Worm (Caenorhabditis elegans): ENCODE results near the gene K03D3.2.

Gene K03D3.2

ce11 chrIV:16333121-16333520 is 4.7 kb upstream of the K03D3.2 start:
- TF ChIP-seq hnd-1 (tag; optimal IDR thresholded peaks at IDR 0.05), result no peak
- TF ChIP-seq sea-1 (GFP tag; conservative IDR thresholded peaks at IDR 0.05), result no peak
- no peak for TF ChIP-seq ceh-13 (GFP tag; optimal IDR thresholded peaks at IDR 0.05)
- TF ChIP-seq F13C5.2 (tag; optimal IDR thresholded peaks at IDR 0.05), result no peak
- no peak for TF ChIP-seq aly-1 (tag; optimal IDR thresholded peaks at IDR 0.05)
- TF ChIP-seq scrt-1 (GFP tag; IDR thresholded peaks at IDR 0.05), result no peak
- TF ChIP-seq hmbx-1 (tag; optimal IDR thresholded peaks at IDR 0.05), result no peak
- no peak for TF ChIP-seq ama-1 (optimal IDR thresholded peaks at IDR 0.05)
- no peak for TF ChIP-seq ets-7 (tag; optimal IDR thresholded peaks at IDR 0.05)
- TF ChIP-seq pes-1 (GFP tag; IDR thresholded peaks at IDR 0.05), result no peak
- no peak for TF ChIP-seq tbx-37 (GFP tag; conservative IDR thresholded peaks at IDR 0.05)
- no peak for TF ChIP-seq hmg-4 (GFP tag; optimal IDR thresholded peaks at IDR 0.05)
- TF ChIP-seq flt-1 (GFP tag; IDR thresholded peaks at IDR 0.05), result no peak
- TF ChIP-seq B0310.2 (tag; optimal IDR thresholded peaks at IDR 0.05), result no peak
- TF ChIP-seq tbx-11 (GFP tag; IDR thresholded peaks at IDR 0.05), result no peak
- TF ChIP-seq tra-4 (tag; optimal IDR thresholded peaks at IDR 0.05), result no peak
- no peak for TF ChIP-seq ceh-36 (tag; optimal IDR thresholded peaks at IDR 0.05)

- TF ChIP-seq F13C5.2 (tag; optimal IDR thresholded peaks at IDR 0.05) (no peak), ama-1 (optimal IDR thresholded peaks at IDR 0.05) (no peak), tra-4 (tag; optimal IDR thresholded peaks at IDR 0.05) (no peak), hnd-1 (tag; optimal IDR thresholded peaks at IDR 0.05) (no peak), scrt-1 (GFP tag; IDR thresholded peaks at IDR 0.05) (no peak), tbx-11 (GFP tag; IDR thresholded peaks at IDR 0.05) (no peak), tbx-37 (GFP tag; conservative IDR thresholded peaks at IDR 0.05) (no peak), pes-1 (GFP tag; IDR thresholded peaks at IDR 0.05) (no peak), sea-1 (GFP tag; conservative IDR thresholded peaks at IDR 0.05) (no peak), B0310.2 (tag; optimal IDR thresholded peaks at IDR 0.05) (no peak), hmg-4 (GFP tag; optimal IDR thresholded peaks at IDR 0.05) (no peak), hmbx-1 (tag; optimal IDR thresholded peaks at IDR 0.05) (no peak), ceh-36 (tag; optimal IDR thresholded peaks at IDR 0.05) (no peak), flt-1 (GFP tag; IDR thresholded peaks at IDR 0.05) (no peak), aly-1 (tag; optimal IDR thresholded peaks at IDR 0.05) (no peak), ets-7 (tag; optimal IDR thresholded peaks at IDR 0.05) (no peak), ceh-13 (GFP tag; optimal IDR thresholded peaks at IDR 0.05) (no peak)
Measured at ce11 chrIV:16332585-16332984, 4.2 kb upstream of the K03D3.2 start, which contains the start of gene srz-71. srz-71 (plus strand) TSS chrIV:16332885.

ce11 chrIV:16330508-16330907 is 2.1 kb upstream of the K03D3.2 start:
- 0 out of 2 replicates have a peak, but pooled peaks have one; percentile 5 for TF ChIP-seq sea-1 (GFP tag; conservative IDR thresholded peaks at IDR 0.05)
- no peak for TF ChIP-seq hnd-1 (tag; optimal IDR thresholded peaks at IDR 0.05)
- TF ChIP-seq F13C5.2 (tag; optimal IDR thresholded peaks at IDR 0.05), result no peak
- no peak for TF ChIP-seq ets-7 (tag; optimal IDR thresholded peaks at IDR 0.05)

ce11 chrIV:16329159-16329558 is 740 bp upstream of the K03D3.2 start, which contains the start of gene srz-74:
srz-74 (plus strand) TSS chrIV:16329459.
- TF ChIP-seq F13C5.2 (tag; optimal IDR thresholded peaks at IDR 0.05), result no peak
- TF ChIP-seq hmbx-1 (tag; optimal IDR thresholded peaks at IDR 0.05), result no peak
- TF ChIP-seq tbx-11 (GFP tag; IDR thresholded peaks at IDR 0.05), result no peak
- TF ChIP-seq scrt-1 (GFP tag; IDR thresholded peaks at IDR 0.05), result no peak
- TF ChIP-seq sea-1 (GFP tag; conservative IDR thresholded peaks at IDR 0.05), result no peak
- no peak for TF ChIP-seq ets-7 (tag; optimal IDR thresholded peaks at IDR 0.05)
- no peak for TF ChIP-seq ceh-13 (GFP tag; optimal IDR thresholded peaks at IDR 0.05)
- no peak for TF ChIP-seq tra-4 (tag; optimal IDR thresholded peaks at IDR 0.05)
- TF ChIP-seq aly-1 (tag; optimal IDR thresholded peaks at IDR 0.05), result no peak
- TF ChIP-seq B0310.2 (tag; optimal IDR thresholded peaks at IDR 0.05), result no peak
- TF ChIP-seq ceh-36 (tag; optimal IDR thresholded peaks at IDR 0.05), result no peak
- no peak for TF ChIP-seq pes-1 (GFP tag; IDR thresholded peaks at IDR 0.05)
- TF ChIP-seq hmg-4 (GFP tag; optimal IDR thresholded peaks at IDR 0.05), result no peak
- TF ChIP-seq hnd-1 (tag; optimal IDR thresholded peaks at IDR 0.05), result no peak
- no peak for TF ChIP-seq tbx-37 (GFP tag; conservative IDR thresholded peaks at IDR 0.05)
- no peak for TF ChIP-seq flt-1 (GFP tag; IDR thresholded peaks at IDR 0.05)

ce11 chrIV:16324589-16324988 is 3.8 kb downstream of the K03D3.2 start, which contains the start of gene srz-105:
srz-105 (plus strand) TSS chrIV:16324889.
- TF ChIP-seq B0310.2 (tag; optimal IDR thresholded peaks at IDR 0.05) (no peak), ceh-13 (GFP tag; optimal IDR thresholded peaks at IDR 0.05) (no peak), tbx-37 (GFP tag; conservative IDR thresholded peaks at IDR 0.05) (no peak), sea-1 (GFP tag; conservative IDR thresholded peaks at IDR 0.05) (no peak), ets-7 (tag; optimal IDR thresholded peaks at IDR 0.05) (no peak), hmbx-1 (tag; optimal IDR thresholded peaks at IDR 0.05) (no peak), hmg-4 (GFP tag; optimal IDR thresholded peaks at IDR 0.05) (no peak), F13C5.2 (tag; optimal IDR thresholded peaks at IDR 0.05) (no peak)

ce11 chrIV:16323373-16323772 is 5.0 kb downstream of the K03D3.2 start, which contains the start of gene srz-104:
srz-104 (plus strand) TSS chrIV:16323673.
- TF ChIP-seq tbx-37 (GFP tag; conservative IDR thresholded peaks at IDR 0.05) (no peak), B0310.2 (tag; optimal IDR thresholded peaks at IDR 0.05) (no peak), tra-4 (tag; optimal IDR thresholded peaks at IDR 0.05) (no peak), ceh-36 (tag; optimal IDR thresholded peaks at IDR 0.05) (no peak), sea-1 (GFP tag; conservative IDR thresholded peaks at IDR 0.05) (no peak), pes-1 (GFP tag; IDR thresholded peaks at IDR 0.05) (no peak), aly-1 (tag; optimal IDR thresholded peaks at IDR 0.05) (no peak), hmg-4 (GFP tag; optimal IDR thresholded peaks at IDR 0.05) (no peak), flt-1 (GFP tag; IDR thresholded peaks at IDR 0.05) (no peak), F13C5.2 (tag; optimal IDR thresholded peaks at IDR 0.05) (no peak), hnd-1 (tag; optimal IDR thresholded peaks at IDR 0.05) (no peak), ets-7 (tag; optimal IDR thresholded peaks at IDR 0.05) (no peak), hmbx-1 (tag; optimal IDR thresholded peaks at IDR 0.05) (no peak), scrt-1 (GFP tag; IDR thresholded peaks at IDR 0.05) (no peak), ama-1 (optimal IDR thresholded peaks at IDR 0.05) (no peak), tbx-11 (GFP tag; IDR thresholded peaks at IDR 0.05) (no peak)

ce11 chrIV:16320866-16321265 is 7.6 kb downstream of the K03D3.2 start, which contains the start of gene srz-61:
srz-61 (plus strand) TSS chrIV:16321166.
- no peak for TF ChIP-seq ceh-36 (tag; optimal IDR thresholded peaks at IDR 0.05)
- no peak for TF ChIP-seq F13C5.2 (tag; optimal IDR thresholded peaks at IDR 0.05)
- TF ChIP-seq sea-1 (GFP tag; conservative IDR thresholded peaks at IDR 0.05), result no peak
- no peak for TF ChIP-seq tbx-11 (GFP tag; IDR thresholded peaks at IDR 0.05)
- no peak for TF ChIP-seq aly-1 (tag; optimal IDR thresholded peaks at IDR 0.05)
- TF ChIP-seq flt-1 (GFP tag; IDR thresholded peaks at IDR 0.05), result no peak
- TF ChIP-seq tbx-37 (GFP tag; conservative IDR thresholded peaks at IDR 0.05), result no peak
- TF ChIP-seq ets-7 (tag; optimal IDR thresholded peaks at IDR 0.05), result no peak
- TF ChIP-seq hmg-4 (GFP tag; optimal IDR thresholded peaks at IDR 0.05), result no peak
- TF ChIP-seq ama-1 (optimal IDR thresholded peaks at IDR 0.05), result no peak
- TF ChIP-seq hmbx-1 (tag; optimal IDR thresholded peaks at IDR 0.05), result no peak
